Fruit fly (Drosophila melanogaster) whole organism, embryonic: ENCODE results near the gene CG5157.

Source experiments
- ATbp ChIP-seq: fragments of 200-800 bp; sonication (Bioruptor generic); optimal IDR thresholded peaks from 2 replicates; lab custom pipeline; 2017; ENCODE audit warnings: missing biosample characterization, mild to moderate bottlenecking, missing genetic modification characterization, missing genetic modification reagents
- B-H2 ChIP-seq: fragments of 200-800 bp; sonication (Bioruptor generic); optimal IDR thresholded peaks from 2 replicates; lab custom pipeline; 2018; ENCODE audit warnings: missing biosample characterization, mild to moderate bottlenecking, missing genetic modification characterization
- BEAF-32 ChIP-seq: fragments of 200-800 bp; sonication (Bioruptor generic); optimal IDR thresholded peaks from 3 replicates; lab custom pipeline; 2017; ENCODE audit warnings: missing biosample characterization, missing genetic modification characterization, mild to moderate bottlenecking, moderate library complexity, missing genetic modification reagents
- Blimp-1 ChIP-seq: fragments of 200-800 bp; sonication (Bioruptor generic); optimal IDR thresholded peaks from 3 replicates; lab custom pipeline; 2018; ENCODE audit warnings: missing biosample characterization, missing genetic modification characterization, mild to moderate bottlenecking, moderate library complexity, missing genetic modification reagents
- CG10321 ChIP-seq: fragments of 200-800 bp; sonication (Bioruptor generic); IDR thresholded peaks from 2 replicates; pipeline ENCODE4 v1.3.6; 2022; ENCODE audit warnings: missing biosample characterization, missing genetic modification characterization
- CG13424 ChIP-seq: fragments of 200-800 bp; sonication (Bioruptor generic); optimal IDR thresholded peaks from 2 replicates; lab custom pipeline; 2019; ENCODE audit warnings: missing biosample characterization, mild to moderate bottlenecking, missing genetic modification characterization, moderate library complexity
- CG14710 ChIP-seq: fragments of 200-800 bp; sonication (Bioruptor generic); optimal IDR thresholded peaks from 3 replicates; lab custom pipeline; 2019; ENCODE audit warnings: missing biosample characterization, mild to moderate bottlenecking, missing genetic modification characterization, moderate library complexity
- CG17802 ChIP-seq: fragments of 200-800 bp; sonication (Bioruptor generic); optimal IDR thresholded peaks from 2 replicates; lab custom pipeline; 2018; ENCODE audit warnings: missing biosample characterization, mild to moderate bottlenecking, missing genetic modification characterization, moderate library complexity
- CG18011 ChIP-seq: fragments of 200-800 bp; sonication (Bioruptor generic); optimal IDR thresholded peaks from 2 replicates; lab custom pipeline; 2017; ENCODE audit warnings: missing biosample characterization, missing genetic modification characterization, mild to moderate bottlenecking, moderate library complexity, missing genotype
- CG18619 ChIP-seq: fragments of 200-800 bp; sonication (Bioruptor generic); optimal IDR thresholded peaks from 3 replicates; lab custom pipeline; 2017; ENCODE audit warnings: missing biosample characterization, mild to moderate bottlenecking, missing genetic modification characterization
- CG2678 ChIP-seq: fragments of 200-800 bp; sonication (Bioruptor generic); optimal IDR thresholded peaks from 3 replicates; lab custom pipeline; 2019; ENCODE audit warnings: missing biosample characterization, mild to moderate bottlenecking, missing genetic modification characterization, moderate library complexity
- CG30403 ChIP-seq: fragments of 200-800 bp; sonication (Bioruptor generic); optimal IDR thresholded peaks from 3 replicates; lab custom pipeline; 2016; ENCODE audit warnings: missing biosample characterization, missing genetic modification characterization
- CG4820 ChIP-seq: fragments of 200-800 bp; sonication (Bioruptor generic); optimal IDR thresholded peaks from 3 replicates; lab custom pipeline; 2016; ENCODE audit warnings: missing biosample characterization, missing genetic modification characterization
- CG5245 ChIP-seq: fragments of 200-800 bp; sonication (Bioruptor generic); optimal IDR thresholded peaks from 3 replicates; lab custom pipeline; 2016; ENCODE audit warnings: missing biosample characterization, missing genetic modification characterization
- CG6791 ChIP-seq: fragments of 200-800 bp; sonication (Bioruptor generic); IDR thresholded peaks from 3 replicates; pipeline ENCODE4 v1.3.6; 2022; ENCODE audit warnings: missing biosample characterization, missing genetic modification characterization; ENCODE audit not compliant: partially characterized antibody
- CG7556 ChIP-seq: fragments of 200-800 bp; sonication (Bioruptor generic); optimal IDR thresholded peaks from 2 replicates; lab custom pipeline; 2017; ENCODE audit warnings: missing biosample characterization, mild to moderate bottlenecking, missing genetic modification characterization
- CG7786 ChIP-seq: fragments of 200-800 bp; sonication (Bioruptor generic); optimal IDR thresholded peaks from 2 replicates; lab custom pipeline; 2016; ENCODE audit warnings: missing biosample characterization, missing genetic modification characterization
- CG8089 ChIP-seq: fragments of 200-800 bp; sonication (Bioruptor generic); optimal IDR thresholded peaks from 3 replicates; lab custom pipeline; 2016; ENCODE audit warnings: missing biosample characterization, missing genetic modification characterization
- CG8290 ChIP-seq, 3 experiments: fragments of 200-800 bp; sonication (Bioruptor generic); optimal IDR thresholded peaks; 2 replicates each; lab custom pipeline; 2016 to 2019; ENCODE audit warnings: missing biosample characterization in 3 of 3, missing genetic modification characterization in 3 of 3, mild to moderate bottlenecking in 2 of 3, moderate library complexity in 1 of 3
- CG9437 ChIP-seq: fragments of 200-800 bp; sonication (Bioruptor generic); optimal IDR thresholded peaks from 2 replicates; lab custom pipeline; 2018; ENCODE audit warnings: missing biosample characterization, mild to moderate bottlenecking, missing genetic modification characterization
- CG9609 ChIP-seq: fragments of 200-800 bp; sonication (Bioruptor generic); optimal IDR thresholded peaks from 3 replicates; lab custom pipeline; 2016; ENCODE audit warnings: missing biosample characterization, missing genetic modification characterization
- CG9817 ChIP-seq: fragments of 200-800 bp; sonication (Bioruptor generic); optimal IDR thresholded peaks from 2 replicates; lab custom pipeline; 2018; ENCODE audit warnings: missing biosample characterization, mild to moderate bottlenecking, missing genetic modification characterization, moderate library complexity
- CG9876 ChIP-seq: fragments of 200-800 bp; sonication (Bioruptor generic); optimal IDR thresholded peaks from 2 replicates; lab custom pipeline; 2016; ENCODE audit warnings: missing biosample characterization, missing genetic modification characterization
- Camta ChIP-seq: fragments of 200-800 bp; sonication (Bioruptor generic); optimal IDR thresholded peaks from 2 replicates; lab custom pipeline; 2016; ENCODE audit warnings: missing biosample characterization, missing genetic modification characterization
- D19B ChIP-seq: fragments of 200-800 bp; sonication (Bioruptor generic); optimal IDR thresholded peaks from 2 replicates; lab custom pipeline; 2017; ENCODE audit warnings: missing biosample characterization, mild to moderate bottlenecking, missing genetic modification characterization
- Eip74EF ChIP-seq, 2 experiments: fragments of 200-800 bp in 1 of 2; fragments of >200 bp in 1 of 2; sonication (Bioruptor generic) in 1 of 2; optimal IDR thresholded peaks; 2 replicates each; lab custom pipeline; 2017 to 2019; ENCODE audit warnings: missing biosample characterization in 2 of 2, missing genetic modification characterization in 2 of 2, mild to moderate bottlenecking in 1 of 2, moderate library complexity in 1 of 2
- Hand ChIP-seq: fragments of 200-800 bp; sonication (Bioruptor generic); optimal IDR thresholded peaks from 2 replicates; lab custom pipeline; 2017; ENCODE audit warnings: mild to moderate bottlenecking, missing biosample characterization, missing genetic modification reagents, missing genetic modification characterization
- Jarid2 ChIP-seq: fragments of 200-800 bp; sonication (Bioruptor generic); optimal IDR thresholded peaks from 3 replicates; lab custom pipeline; 2017; ENCODE audit warnings: mild to moderate bottlenecking, missing biosample characterization, missing genetic modification reagents, missing genetic modification characterization
- Meics ChIP-seq: fragments of 200-800 bp; sonication (Bioruptor generic); optimal IDR thresholded peaks from 2 replicates; lab custom pipeline; 2017; ENCODE audit warnings: missing biosample characterization, mild to moderate bottlenecking, missing genetic modification characterization
- Nf-YC ChIP-seq: fragments of 200-800 bp; optimal IDR thresholded peaks from 3 replicates; lab custom pipeline; 2019; ENCODE audit warnings: missing biosample characterization, mild to moderate bottlenecking, missing genetic modification characterization, moderate library complexity
- Rfx ChIP-seq: fragments of 200-800 bp; sonication (Bioruptor generic); IDR thresholded peaks from 2 replicates; pipeline ENCODE4 v1.3.6; 2022; ENCODE audit warnings: missing biosample characterization, missing genetic modification characterization
- Sry-δ ChIP-seq: fragments of 200-800 bp; sonication (Bioruptor generic); optimal IDR thresholded peaks from 2 replicates; lab custom pipeline; 2016; ENCODE audit warnings: missing biosample characterization, missing genetic modification characterization
- bcd ChIP-seq: fragments of 200-800 bp; sonication (Bioruptor generic); optimal IDR thresholded peaks from 2 replicates; lab custom pipeline; 2017; ENCODE audit warnings: missing biosample characterization, mild to moderate bottlenecking, missing genetic modification characterization
- chn ChIP-seq: fragments of 200-800 bp; sonication (Bioruptor generic); optimal IDR thresholded peaks from 2 replicates; lab custom pipeline; 2016; ENCODE audit warnings: missing biosample characterization, missing genetic modification characterization
- dm ChIP-seq: fragments of 200-800 bp; sonication (Bioruptor generic); optimal IDR thresholded peaks from 3 replicates; lab custom pipeline; 2016; ENCODE audit warnings: missing biosample characterization, missing genetic modification characterization
- dmrt99B ChIP-seq: fragments of 200-800 bp; sonication (Bioruptor generic); optimal IDR thresholded peaks from 2 replicates; lab custom pipeline; 2018; ENCODE audit warnings: missing biosample characterization, mild to moderate bottlenecking, missing genetic modification characterization, moderate library complexity
- ewg ChIP-seq: fragments of 200-800 bp; sonication (Bioruptor generic); optimal IDR thresholded peaks from 3 replicates; lab custom pipeline; 2017; ENCODE audit warnings: mild to moderate bottlenecking, missing biosample characterization, missing genetic modification reagents, missing genetic modification characterization
- hkb ChIP-seq, 2 experiments: fragments of 200-800 bp in 1 of 2; fragments of >200 bp in 1 of 2; sonication (Bioruptor generic) in 1 of 2; IDR thresholded peaks in 1 of 2; optimal IDR thresholded peaks in 1 of 2; 2 replicates each; pipeline versions ENCODE4 v1.3.6 to Lab custom; 2017 to 2022; ENCODE audit warnings: missing biosample characterization in 1 of 2, missing genetic modification characterization in 1 of 2
- jumu ChIP-seq: fragments of 200-800 bp; sonication (Bioruptor generic); optimal IDR thresholded peaks from 3 replicates; lab custom pipeline; 2016; ENCODE audit warnings: missing biosample characterization, missing genetic modification characterization
- kay ChIP-seq: fragments of 200-800 bp; sonication (Bioruptor generic); optimal IDR thresholded peaks from 2 replicates; lab custom pipeline; 2016; ENCODE audit warnings: missing biosample characterization, missing genetic modification characterization
- lilli ChIP-seq: fragments of 200-800 bp; sonication (Bioruptor generic); optimal IDR thresholded peaks from 3 replicates; lab custom pipeline; 2016; ENCODE audit warnings: missing biosample characterization, missing genetic modification characterization
- phol ChIP-seq: fragments of 200-800 bp; sonication (Bioruptor generic); optimal IDR thresholded peaks from 3 replicates; lab custom pipeline; 2018; ENCODE audit warnings: missing biosample characterization, mild to moderate bottlenecking, missing genetic modification characterization, moderate library complexity
- shn ChIP-seq: fragments of 200-800 bp; sonication (Bioruptor generic); optimal IDR thresholded peaks from 3 replicates; lab custom pipeline; 2016; ENCODE audit warnings: missing biosample characterization, missing genetic modification characterization
- sna ChIP-seq: fragments of 200-800 bp; sonication (Bioruptor generic); IDR thresholded peaks from 2 replicates; pipeline ENCODE4 v1.3.6; 2022; ENCODE audit warnings: missing biosample characterization, missing genetic modification characterization; ENCODE audit not compliant: partially characterized antibody
- ssp ChIP-seq: fragments of 200-800 bp; sonication (Bioruptor generic); IDR thresholded peaks from 2 replicates; pipeline ENCODE4 v1.3.6; 2022; ENCODE audit warnings: missing biosample characterization, missing genetic modification characterization
- tin ChIP-seq: fragments of 200-800 bp; sonication (Bioruptor generic); optimal IDR thresholded peaks from 3 replicates; lab custom pipeline; 2016; ENCODE audit warnings: missing biosample characterization, missing genetic modification characterization
- vnd ChIP-seq: fragments of 200-800 bp; sonication (Bioruptor generic); IDR thresholded peaks from 3 replicates; pipeline ENCODE4 v1.3.6; 2022; ENCODE audit warnings: missing biosample characterization, missing genetic modification characterization; ENCODE audit not compliant: partially characterized antibody

Gene CG5157

DNA sequence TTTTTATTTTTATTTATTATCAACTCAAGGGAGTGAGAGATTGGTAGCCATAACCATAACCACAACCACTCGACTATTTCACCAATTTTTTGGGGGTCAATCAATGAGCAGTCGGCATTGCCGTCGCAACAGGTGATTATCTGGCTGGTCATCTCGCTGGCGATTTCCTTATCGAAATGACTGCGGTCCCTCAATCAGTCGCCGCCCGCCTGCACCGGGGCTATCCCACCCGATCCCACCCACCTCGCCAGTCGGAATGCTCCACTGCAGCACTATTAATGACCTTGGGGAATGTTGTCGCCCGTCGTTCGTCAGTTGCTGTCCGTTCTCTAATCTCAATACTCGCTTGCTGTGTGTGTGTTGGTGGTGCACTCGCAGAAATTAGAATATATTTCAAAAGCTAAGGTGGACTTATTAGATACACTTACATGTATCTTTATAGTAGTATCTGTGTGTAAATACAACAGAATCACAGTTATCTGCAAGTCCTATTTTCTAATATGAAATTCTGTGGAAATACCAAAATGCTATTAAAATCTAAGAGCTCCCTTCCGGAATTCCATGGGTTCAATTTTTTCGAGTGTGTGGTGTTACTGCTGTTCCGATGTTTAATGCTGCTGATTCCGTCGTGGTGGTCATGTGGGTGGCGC, 22.9 kb upstream of the CG5157 start (continued):
- TF ChIP-seq Eip74EF (GFP tag; optimal IDR thresholded peaks at IDR 0.05; lab: Kevin White, UChicago) (peak in 1 of 2 experiments; percentile 25), CG9876 (GFP tag; lab: Kevin White, UChicago) (no peak), tin (peak; percentile 11), ATbp (GFP tag; lab: Kevin White, UChicago) (peak; percentile 34), dm (peak; percentile 45), CG6791 (GFP tag; lab: Robert Waterston, UW) (no peak), CG9437 (GFP tag; lab: Kevin White, UChicago) (peak; percentile 56), CG9817 (tag; lab: Kevin White, UChicago) (peak; percentile 72), Nf-YC (tag; lab: Kevin White, UChicago) (peak; percentile 41), Hand (peak; percentile 79), Sry-δ (GFP tag; lab: Kevin White, UChicago) (peak; percentile 3), lilli (GFP tag; lab: Kevin White, UChicago) (peak; percentile 75), bcd (GFP tag; lab: Kevin White, UChicago) (peak; percentile 60), jumu (GFP tag; lab: Kevin White, UChicago) (peak; percentile 23), CG4820 (GFP tag; lab: Kevin White, UChicago) (peak; percentile 33), kay (GFP tag; lab: Kevin White, UChicago) (peak; percentile 34), CG9609 (GFP tag; lab: Kevin White, UChicago) (peak; percentile 73), CG10321 (GFP tag; lab: Robert Waterston, UW) (no peak), CG2678 (tag; lab: Kevin White, UChicago) (peak; percentile 86), vnd (GFP tag; lab: Robert Waterston, UW) (0 out of 3 replicates have a peak, but pooled peaks have one; percentile 16), Jarid2 (peak; percentile 21), Meics (GFP tag; lab: Kevin White, UChicago) (peak; percentile 71), CG5245 (GFP tag; lab: Kevin White, UChicago) (peak; percentile 48), chn (GFP tag; lab: Kevin White, UChicago) (peak; percentile 17), ssp (GFP tag; lab: Robert Waterston, UW) (peak; percentile 39; the same call in 1 of the 2 replicates), CG7786 (GFP tag; lab: Kevin White, UChicago) (peak; percentile 69), CG30403 (GFP tag; lab: Kevin White, UChicago) (peak; percentile 67), shn (GFP tag; lab: Kevin White, UChicago) (peak; percentile 73), BEAF-32 (no peak), dmrt99B (tag; lab: Kevin White, UChicago) (peak; percentile 71), CG18011 (GFP tag; lab: Kevin White, UChicago) (no peak), CG8089 (GFP tag; lab: Kevin White, UChicago) (peak; percentile 17), ewg (GFP tag; lab: Kevin White, UChicago) (peak; percentile 28), CG8290 (GFP tag; optimal IDR thresholded peaks at IDR 0.05; lab: Kevin White, UChicago) (no peak), CG8290 (tag; optimal IDR thresholded peaks at IDR 0.05; lab: Kevin White, UChicago) (peak in 1 of 2 experiments; percentile 52), Camta (GFP tag; lab: Kevin White, UChicago) (peak; percentile 44), CG13424 (tag; lab: Kevin White, UChicago) (peak; percentile 77), CG14710 (peak; percentile 13), phol (tag; lab: Kevin White, UChicago) (peak; percentile 67), CG7556 (GFP tag; lab: Kevin White, UChicago) (peak; percentile 63), hkb (optimal IDR thresholded peaks at IDR 0.05; lab: Kevin White, UChicago) (no peak), hkb (GFP tag; IDR thresholded peaks at IDR 0.05; lab: Robert Waterston, UW) (peak; percentile 38; the same call in 1 of the 2 replicates), sna (no peak), CG17802 (tag; lab: Kevin White, UChicago) (peak; percentile 16), B-H2 (GFP tag; lab: Kevin White, UChicago) (peak; percentile 52), Rfx (GFP tag; lab: Robert Waterston, UW) (peak; percentile 69), D19B (GFP tag; lab: Kevin White, UChicago) (no peak), Blimp-1 (GFP tag; lab: Kevin White, UChicago) (peak; percentile 63), CG18619 (GFP tag; lab: Kevin White, UChicago) (peak; percentile 64)
